Fruit fly (Drosophila melanogaster) whole organism, embryonic: ENCODE results near the gene CG42671.

Experiments used
- Atf6 ChIP-seq: fragments of 200-800 bp; sonication (Bioruptor generic); IDR thresholded peaks from 2 replicates; pipeline ENCODE4 v1.3.6; 2022; ENCODE audit warnings: missing biosample characterization, missing genetic modification characterization
- BEAF-32 ChIP-seq: fragments of 200-800 bp; sonication (Bioruptor generic); optimal IDR thresholded peaks from 3 replicates; lab custom pipeline; 2017; ENCODE audit warnings: missing biosample characterization, missing genetic modification characterization, mild to moderate bottlenecking, moderate library complexity, missing genetic modification reagents
- Bdp1 ChIP-seq: fragments of 200-800 bp; sonication (Bioruptor generic); optimal IDR thresholded peaks from 3 replicates; lab custom pipeline; 2016; ENCODE audit warnings: missing biosample characterization, missing genetic modification characterization
- C15 ChIP-seq: fragments of 200-800 bp; sonication (Bioruptor generic); IDR thresholded peaks from 3 replicates; pipeline ENCODE4 v1.3.6; 2022; ENCODE audit warnings: missing biosample characterization, missing genetic modification characterization
- CG10959 ChIP-seq: fragments of 200-800 bp; sonication (Bioruptor generic); IDR thresholded peaks from 2 replicates; pipeline ENCODE4 v1.3.6; 2022; ENCODE audit warnings: missing biosample characterization, missing genetic modification characterization
- CG12391 ChIP-seq: fragments of 200-800 bp; sonication (Bioruptor generic); optimal IDR thresholded peaks from 3 replicates; lab custom pipeline; 2018; ENCODE audit warnings: missing biosample characterization, mild to moderate bottlenecking, missing genetic modification characterization, moderate library complexity
- CG12769 ChIP-seq: fragments of 200-800 bp; sonication (Bioruptor generic); optimal IDR thresholded peaks from 2 replicates; lab custom pipeline; 2019; ENCODE audit warnings: missing biosample characterization, mild to moderate bottlenecking, missing genetic modification characterization, moderate library complexity
- CG14860 ChIP-seq: fragments of 200-800 bp; sonication (Bioruptor generic); IDR thresholded peaks from 3 replicates; pipeline ENCODE4 v1.3.6; 2022; ENCODE audit warnings: missing biosample characterization, missing genetic modification characterization; ENCODE audit not compliant: partially characterized antibody
- CG1529 ChIP-seq: fragments of 200-800 bp; sonication (Bioruptor generic); optimal IDR thresholded peaks from 3 replicates; lab custom pipeline; 2018; ENCODE audit warnings: missing biosample characterization, missing genetic modification characterization
- CG17361 ChIP-seq: fragments of 200-800 bp; sonication (Bioruptor generic); IDR thresholded peaks from 3 replicates; pipeline ENCODE4 v1.3.6; 2022; ENCODE audit warnings: missing biosample characterization, missing genetic modification characterization
- CG17802 ChIP-seq: fragments of 200-800 bp; sonication (Bioruptor generic); optimal IDR thresholded peaks from 2 replicates; lab custom pipeline; 2018; ENCODE audit warnings: missing biosample characterization, mild to moderate bottlenecking, missing genetic modification characterization, moderate library complexity
- CG1792 ChIP-seq: fragments of 200-800 bp; sonication (Bioruptor generic); optimal IDR thresholded peaks from 2 replicates; lab custom pipeline; 2016; ENCODE audit warnings: missing biosample characterization, missing genetic modification characterization
- CG18599 ChIP-seq: fragments of 200-800 bp; sonication (Bioruptor generic); optimal IDR thresholded peaks from 3 replicates; lab custom pipeline; 2017; ENCODE audit warnings: missing biosample characterization, missing genetic modification characterization, mild to moderate bottlenecking, moderate library complexity, missing genetic modification reagents
- CG2678 ChIP-seq: fragments of 200-800 bp; sonication (Bioruptor generic); optimal IDR thresholded peaks from 3 replicates; lab custom pipeline; 2019; ENCODE audit warnings: missing biosample characterization, mild to moderate bottlenecking, missing genetic modification characterization, moderate library complexity
- CG30020 ChIP-seq: fragments of 200-800 bp; optimal IDR thresholded peaks from 2 replicates; lab custom pipeline; 2019; ENCODE audit warnings: missing biosample characterization, mild to moderate bottlenecking, missing genetic modification characterization, moderate library complexity
- CG6683 ChIP-seq: fragments of 200-800 bp; sonication (Bioruptor generic); optimal IDR thresholded peaks from 2 replicates; lab custom pipeline; 2017; ENCODE audit warnings: missing biosample characterization, mild to moderate bottlenecking, missing genetic modification characterization, missing genetic modification reagents
- Camta ChIP-seq: fragments of 200-800 bp; sonication (Bioruptor generic); optimal IDR thresholded peaks from 2 replicates; lab custom pipeline; 2016; ENCODE audit warnings: missing biosample characterization, missing genetic modification characterization
- Ets65A ChIP-seq: fragments of 200-800 bp; sonication (Bioruptor generic); peaks from one replicate; lab custom pipeline; 2016; ENCODE audit warnings: missing biosample characterization, missing genetic modification characterization
- H15 ChIP-seq: fragments of 200-800 bp; sonication (Bioruptor generic); IDR thresholded peaks from 3 replicates; pipeline ENCODE4 v1.3.6; 2022; ENCODE audit warnings: missing biosample characterization, missing genetic modification characterization
- H2.0 ChIP-seq: fragments of 200-800 bp; sonication (Bioruptor generic); IDR thresholded peaks from 2 replicates; pipeline ENCODE4 v1.3.6; 2022; ENCODE audit warnings: missing biosample characterization, missing genetic modification characterization
- HmgD ChIP-seq: fragments of 200-800 bp; sonication (Bioruptor generic); optimal IDR thresholded peaks from 3 replicates; lab custom pipeline; 2016; ENCODE audit warnings: missing biosample characterization, missing genetic modification characterization
- Lim3 ChIP-seq: fragments of 200-800 bp; sonication (Bioruptor generic); IDR thresholded peaks from 2 replicates; pipeline ENCODE4 v1.3.6; 2022; ENCODE audit warnings: missing biosample characterization, missing genetic modification characterization
- MBD-R2 ChIP-seq: fragments of 200-800 bp; sonication (Bioruptor generic); IDR thresholded peaks from 2 replicates; pipeline ENCODE4 v1.3.6; 2022; ENCODE audit warnings: missing biosample characterization, missing genetic modification characterization
- bsh ChIP-seq, 2 experiments: fragments of 200-800 bp; sonication (Bioruptor generic); optimal IDR thresholded peaks; 2 replicates each; lab custom pipeline; 2017 to 2018; ENCODE audit warnings: mild to moderate bottlenecking in 2 of 2, missing biosample characterization in 2 of 2, missing genetic modification characterization in 2 of 2, moderate library complexity in 1 of 2
- cas ChIP-seq: fragments of 200-800 bp; sonication (Bioruptor generic); IDR thresholded peaks from 2 replicates; pipeline ENCODE4 v1.3.6; 2022; ENCODE audit warnings: missing biosample characterization, missing genetic modification characterization
- chn ChIP-seq: fragments of 200-800 bp; sonication (Bioruptor generic); optimal IDR thresholded peaks from 2 replicates; lab custom pipeline; 2016; ENCODE audit warnings: missing biosample characterization, missing genetic modification characterization
- dati ChIP-seq: fragments of 200-800 bp; sonication (Bioruptor generic); IDR thresholded peaks from 2 replicates; pipeline ENCODE4 v1.3.6; 2022; ENCODE audit warnings: missing biosample characterization, missing genetic modification characterization
- dimm ChIP-seq: fragments of 200-800 bp; sonication (Bioruptor generic); IDR thresholded peaks from 2 replicates; pipeline ENCODE4 v1.3.6; 2022; ENCODE audit warnings: missing biosample characterization, missing genetic modification characterization
- ems ChIP-seq: fragments of 200-800 bp; sonication (Bioruptor generic); optimal IDR thresholded peaks from 3 replicates; lab custom pipeline; 2016; ENCODE audit warnings: missing biosample characterization, missing genetic modification characterization
- grau ChIP-seq: fragments of 200-800 bp; optimal IDR thresholded peaks from 3 replicates; lab custom pipeline; 2019; ENCODE audit warnings: missing biosample characterization, mild to moderate bottlenecking, missing genetic modification characterization, moderate library complexity
- jumu ChIP-seq: fragments of 200-800 bp; sonication (Bioruptor generic); optimal IDR thresholded peaks from 3 replicates; lab custom pipeline; 2016; ENCODE audit warnings: missing biosample characterization, missing genetic modification characterization
- kay ChIP-seq: fragments of 200-800 bp; sonication (Bioruptor generic); optimal IDR thresholded peaks from 2 replicates; lab custom pipeline; 2016; ENCODE audit warnings: missing biosample characterization, missing genetic modification characterization
- nerfin-2 ChIP-seq: fragments of 200-800 bp; sonication (Bioruptor generic); IDR thresholded peaks from 2 replicates; pipeline ENCODE4 v1.3.6; 2022; ENCODE audit warnings: missing biosample characterization, missing genetic modification characterization; ENCODE audit not compliant: partially characterized antibody
- pb ChIP-seq: fragments of 200-800 bp; sonication (Bioruptor generic); optimal IDR thresholded peaks from 3 replicates; lab custom pipeline; 2016; ENCODE audit warnings: missing biosample characterization, missing genetic modification characterization
- pros ChIP-seq: fragments of 200-800 bp; sonication (Bioruptor generic); optimal IDR thresholded peaks from 3 replicates; lab custom pipeline; 2019; ENCODE audit warnings: missing biosample characterization, mild to moderate bottlenecking, missing genetic modification characterization, moderate library complexity
- rib ChIP-seq: fragments of 200-800 bp; sonication (Bioruptor generic); IDR thresholded peaks from 2 replicates; pipeline ENCODE4 v1.3.6; 2022; ENCODE audit warnings: missing biosample characterization, missing genetic modification characterization
- row ChIP-seq: fragments of 200-800 bp; sonication (Bioruptor generic); IDR thresholded peaks from 3 replicates; pipeline ENCODE4 v1.3.6; 2022; ENCODE audit warnings: missing biosample characterization, missing genetic modification characterization
- scrt ChIP-seq: fragments of 200-800 bp; sonication (Bioruptor generic); optimal IDR thresholded peaks from 2 replicates; lab custom pipeline; 2018; ENCODE audit warnings: missing biosample characterization, mild to moderate bottlenecking, missing genetic modification characterization, moderate library complexity
- sisA ChIP-seq: fragments of 200-800 bp; sonication (Bioruptor generic); IDR thresholded peaks from 2 replicates; pipeline ENCODE4 v1.3.6; 2022; ENCODE audit warnings: missing biosample characterization, missing genetic modification characterization
- slp2 ChIP-seq: fragments of 200-800 bp; sonication (Bioruptor generic); optimal IDR thresholded peaks from 2 replicates; lab custom pipeline; 2016; ENCODE audit warnings: missing biosample characterization, missing genetic modification characterization
- tna ChIP-seq: fragments of 200-800 bp; sonication (Bioruptor generic); IDR thresholded peaks from 2 replicates; pipeline ENCODE4 v1.3.6; 2022; ENCODE audit warnings: missing biosample characterization, missing genetic modification characterization; ENCODE audit not compliant: partially characterized antibody
- zen ChIP-seq: fragments of 200-800 bp; sonication (Bioruptor generic); optimal IDR thresholded peaks from 3 replicates; lab custom pipeline; 2018; ENCODE audit warnings: missing biosample characterization, mild to moderate bottlenecking, missing genetic modification characterization, moderate library complexity

Gene CG42671

dm6 chr3L:11210517-11210916 lies 3.8 kb upstream of the CG42671 start, which contains the start of the genes Ube3a and CG7600 (continued):
- TF ChIP-seq Atf6 (GFP tag; lab: Robert Waterston, UW) (peak; percentile 36; the same call in 1 of the 2 replicates), scrt (GFP tag; lab: Kevin White, UChicago) (peak; percentile 65), chn (no peak), CG17361 (GFP tag; lab: Robert Waterston, UW) (0 out of 3 replicates have a peak, but pooled peaks have one; percentile 41), Ets65A (GFP tag; lab: Kevin White, UChicago) (peak; percentile 26), MBD-R2 (GFP tag; lab: Robert Waterston, UW) (peak; percentile 87), CG1792 (GFP tag; lab: Kevin White, UChicago) (no peak), CG2678 (tag; lab: Kevin White, UChicago) (peak; percentile 45), H15 (GFP tag; lab: Robert Waterston, UW) (no peak), kay (GFP tag; lab: Kevin White, UChicago) (peak; percentile 99), pros (no peak), slp2 (GFP tag; lab: Kevin White, UChicago) (no peak), dimm (GFP tag; lab: Robert Waterston, UW) (no peak), row (GFP tag; lab: Robert Waterston, UW) (peak; percentile 26; the same call in 2 of the 3 replicates), C15 (GFP tag; lab: Robert Waterston, UW) (no peak), CG12769 (tag; lab: Kevin White, UChicago) (peak; percentile 74), bsh (GFP tag; optimal IDR thresholded peaks at IDR 0.05; lab: Kevin White, UChicago) (peak in 1 of 2 experiments; percentile 29), nerfin-2 (GFP tag; lab: Robert Waterston, UW) (peak; percentile 100), tna (peak; percentile 100), CG12391 (peak; percentile 58), Camta (no peak), CG18599 (peak; percentile 37), CG10959 (GFP tag; lab: Robert Waterston, UW) (no peak), ems (GFP tag; lab: Kevin White, UChicago) (peak; percentile 48), BEAF-32 (peak; percentile 94), zen (peak; percentile 54), CG17802 (no peak), CG6683 (GFP tag; lab: Kevin White, UChicago) (peak; percentile 23), grau (tag; lab: Kevin White, UChicago) (peak; percentile 53), H2.0 (GFP tag; lab: Robert Waterston, UW) (no peak), CG30020 (tag; lab: Kevin White, UChicago) (peak; percentile 56), pb (GFP tag; lab: Kevin White, UChicago) (peak; percentile 32), dati (GFP tag; lab: Robert Waterston, UW) (no peak), CG1529 (GFP tag; lab: Kevin White, UChicago) (no peak), rib (GFP tag; lab: Robert Waterston, UW) (no peak), HmgD (GFP tag; lab: Kevin White, UChicago) (peak; percentile 88), CG14860 (peak; percentile 100), Bdp1 (GFP tag; lab: Kevin White, UChicago) (no peak), Lim3 (GFP tag; lab: Robert Waterston, UW) (no peak), cas (GFP tag; lab: Robert Waterston, UW) (no peak), jumu (peak; percentile 26), sisA (GFP tag; lab: Robert Waterston, UW) (no peak)
- TF ChIP-seq, all 482 proteins: peak for 231
